Fruit fly (Drosophila melanogaster) whole organism, pupa: ENCODE data around the gene Jarid2.

ENCODE experiments used
- CG10348 ChIP-seq: fragments of 200-800 bp; sonication (Bioruptor generic); IDR thresholded peaks from 2 replicates; pipeline ENCODE4 v1.3.6; 2022; ENCODE audit warnings: missing biosample characterization, missing genetic modification characterization
- CG12605 ChIP-seq: fragments of 200-800 bp; sonication (Bioruptor generic); IDR thresholded peaks from 2 replicates; pipeline ENCODE4 v1.3.6; 2022; ENCODE audit warnings: missing biosample characterization, missing genetic modification characterization
- CG13204 ChIP-seq: fragments of 200-800 bp; sonication (Bioruptor generic); optimal IDR thresholded peaks from 2 replicates; lab custom pipeline; 2018; ENCODE audit warnings: missing biosample characterization, mild to moderate bottlenecking, missing genetic modification characterization, moderate library complexity
- CG14655 ChIP-seq: fragments of 200-800 bp; sonication (Bioruptor generic); optimal IDR thresholded peaks from 3 replicates; lab custom pipeline; 2017; ENCODE audit warnings: mild to moderate bottlenecking, missing biosample characterization, missing genetic modification reagents, missing genetic modification characterization
- CG15710 ChIP-seq: fragments of 200-800 bp; sonication (Bioruptor generic); optimal IDR thresholded peaks from 2 replicates; lab custom pipeline; 2018; ENCODE audit warnings: missing biosample characterization, mild to moderate bottlenecking, missing genetic modification characterization, moderate library complexity
- CG17806 ChIP-seq: fragments of 200-800 bp; sonication (Bioruptor generic); optimal IDR thresholded peaks from 2 replicates; lab custom pipeline; 2018; ENCODE audit warnings: missing biosample characterization, mild to moderate bottlenecking, missing genetic modification characterization, moderate library complexity
- CG32121 ChIP-seq: fragments of 200-800 bp; sonication (Bioruptor generic); IDR thresholded peaks from 2 replicates; pipeline ENCODE4 v1.3.6; 2022; ENCODE audit warnings: missing biosample characterization, missing genetic modification characterization
- CG34367 ChIP-seq: fragments of 200-800 bp; sonication (Bioruptor generic); optimal IDR thresholded peaks from 2 replicates; lab custom pipeline; 2018; ENCODE audit warnings: missing biosample characterization, mild to moderate bottlenecking, missing genetic modification characterization
- CG4496 ChIP-seq: fragments of 200-800 bp; sonication (Bioruptor generic); IDR thresholded peaks from 3 replicates; pipeline ENCODE4 v1.3.6; 2022; ENCODE audit warnings: missing biosample characterization, missing genetic modification characterization
- CG8159 ChIP-seq: fragments of 200-800 bp; sonication (Bioruptor generic); optimal IDR thresholded peaks from 3 replicates; lab custom pipeline; 2018; ENCODE audit warnings: missing biosample characterization, mild to moderate bottlenecking, missing genetic modification characterization, moderate library complexity
- CG8301 ChIP-seq: fragments of 200-800 bp; sonication (Bioruptor generic); optimal IDR thresholded peaks from 2 replicates; lab custom pipeline; 2018; ENCODE audit warnings: missing biosample characterization, mild to moderate bottlenecking, missing genetic modification characterization
- CG9948 ChIP-seq: fragments of 200-800 bp; sonication (Bioruptor generic); optimal IDR thresholded peaks from 2 replicates; lab custom pipeline; 2018; ENCODE audit warnings: missing biosample characterization, mild to moderate bottlenecking, missing genetic modification characterization, moderate library complexity
- D1 ChIP-seq: fragments of 200-800 bp; sonication (Bioruptor generic); optimal IDR thresholded peaks from 2 replicates; lab custom pipeline; 2018; ENCODE audit warnings: missing biosample characterization, mild to moderate bottlenecking, missing genetic modification characterization, moderate library complexity
- EcR ChIP-seq: fragments of 200-800 bp; sonication (Bioruptor generic); optimal IDR thresholded peaks from 3 replicates; lab custom pipeline; 2019; ENCODE audit warnings: missing biosample characterization, missing genetic modification characterization, mild to moderate bottlenecking, moderate library complexity, missing genetic modification reagents
- Ets98B ChIP-seq: fragments of 200-800 bp; sonication (Bioruptor generic); IDR thresholded peaks from 2 replicates; pipeline ENCODE4 v1.3.6; 2022; ENCODE audit warnings: missing biosample characterization, missing genetic modification characterization
- Pif1A ChIP-seq: fragments of 200-800 bp; sonication (Bioruptor generic); optimal IDR thresholded peaks from 3 replicates; lab custom pipeline; 2016; ENCODE audit warnings: missing biosample characterization, missing genetic modification characterization
- Pif1B ChIP-seq: fragments of 200-800 bp; sonication (Bioruptor generic); optimal IDR thresholded peaks from 3 replicates; lab custom pipeline; 2016; ENCODE audit warnings: missing biosample characterization, missing genetic modification characterization
- Snoo ChIP-seq: fragments of 200-800 bp; sonication (Bioruptor generic); optimal IDR thresholded peaks from 3 replicates; lab custom pipeline; 2017; ENCODE audit warnings: missing biosample characterization, mild to moderate bottlenecking, missing genetic modification characterization, inconsistent platforms
- fd96Ca ChIP-seq: fragments of 200-800 bp; sonication (Bioruptor generic); IDR thresholded peaks from 3 replicates; pipeline ENCODE4 v1.3.6; 2022; ENCODE audit warnings: missing biosample characterization, missing genetic modification characterization
- gl ChIP-seq: fragments of 200-800 bp; sonication (Bioruptor generic); optimal IDR thresholded peaks from 2 replicates; lab custom pipeline; 2018; ENCODE audit warnings: missing biosample characterization, mild to moderate bottlenecking, missing genetic modification characterization
- rn ChIP-seq: fragments of 200-800 bp; sonication (Bioruptor generic); IDR thresholded peaks from 2 replicates; pipeline ENCODE4 v1.3.6; 2022; ENCODE audit warnings: missing biosample characterization, missing genetic modification characterization

The Jarid2 gene

DNA sequence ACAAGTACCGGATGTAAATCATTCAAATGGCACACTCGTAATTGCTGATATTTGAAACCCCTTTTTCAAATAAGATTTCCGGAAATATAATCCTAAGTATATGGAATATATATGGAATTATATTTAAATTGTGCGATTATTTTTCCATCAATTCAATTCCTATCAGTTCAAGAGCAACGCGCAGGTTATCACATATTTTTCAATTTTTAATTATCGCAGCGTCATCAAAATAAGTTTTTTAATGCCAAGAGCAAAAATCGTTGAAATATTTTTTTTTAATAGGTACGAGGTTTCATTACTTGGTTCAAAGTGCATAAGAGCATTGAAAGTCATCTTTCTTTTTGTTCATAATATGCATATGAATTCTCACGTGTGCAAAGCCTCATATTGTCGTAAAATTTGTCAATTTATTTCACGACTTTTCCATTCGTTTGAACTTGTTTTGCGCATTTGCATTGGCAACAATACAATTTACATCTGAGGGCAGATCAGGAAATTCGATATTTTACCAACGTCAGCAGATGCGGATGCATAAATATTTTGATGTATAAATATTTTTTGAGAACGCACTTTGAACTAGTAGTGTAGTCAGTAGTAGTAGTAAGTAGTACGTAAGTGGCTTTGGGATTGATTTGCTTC is 21.3 kb downstream of the Jarid2 start:
- TF ChIP-seq CG13204: no peak
- no peak for TF ChIP-seq CG14655 (GFP tag; lab: Kevin White, UChicago)
- no peak for TF ChIP-seq fd96Ca (GFP tag; lab: Robert Waterston, UW)
- TF ChIP-seq EcR (GFP tag; lab: Kevin White, UChicago): no peak
- no peak for TF ChIP-seq rn (GFP tag; lab: Robert Waterston, UW)
- TF ChIP-seq gl (tag; lab: Kevin White, UChicago): no peak
- TF ChIP-seq Pif1B (GFP tag; lab: Kevin White, UChicago): no peak
- TF ChIP-seq Snoo (tag; lab: Kevin White, UChicago): no peak
- TF ChIP-seq CG32121 (GFP tag; lab: Robert Waterston, UW): no peak
- no peak for TF ChIP-seq CG8159 (tag; lab: Kevin White, UChicago)
- TF ChIP-seq CG8301 (tag; lab: Kevin White, UChicago): no peak

DNA sequence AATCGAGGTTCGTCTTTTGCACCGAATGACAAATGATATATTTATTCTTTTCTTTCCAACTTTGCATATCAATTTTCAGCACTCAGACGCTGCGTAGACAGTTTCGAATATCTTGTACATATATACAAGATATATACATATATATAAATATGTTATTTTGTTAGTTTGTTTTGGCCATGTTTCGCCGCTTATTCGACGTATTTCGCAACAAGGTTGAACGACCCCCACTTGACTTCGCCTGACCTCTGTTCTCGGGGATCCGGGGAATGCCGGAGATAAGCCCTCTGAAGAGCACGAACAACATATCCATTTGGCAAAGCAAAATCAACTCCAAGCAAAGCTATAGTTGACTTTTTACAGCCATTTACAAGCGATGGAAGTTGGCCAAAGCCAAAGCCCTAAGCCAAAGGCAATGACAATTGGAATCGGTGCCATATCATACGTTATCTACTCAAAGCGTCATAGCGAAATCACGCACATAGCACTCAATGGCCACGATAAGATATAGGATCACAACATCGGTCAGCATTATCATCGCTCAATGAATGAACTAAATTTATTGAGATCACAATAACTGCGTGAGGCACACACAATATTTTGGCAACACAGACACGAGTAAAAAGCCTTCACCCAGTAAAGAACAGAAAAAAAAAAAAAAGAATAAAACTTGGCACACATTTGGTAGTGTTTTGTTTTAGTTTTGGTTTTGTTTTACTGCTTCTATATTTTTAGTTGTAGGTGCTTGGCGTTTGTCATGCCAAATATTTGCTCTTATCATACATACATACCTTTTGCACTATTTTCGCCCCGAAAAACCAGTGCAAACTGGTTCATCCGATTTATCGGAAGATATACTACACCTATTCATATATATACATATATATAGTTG is 23.3 kb downstream of the Jarid2 start:
- TF ChIP-seq CG9948 (tag; lab: Kevin White, UChicago) (no peak), Ets98B (GFP tag; lab: Robert Waterston, UW) (no peak), EcR (GFP tag; lab: Kevin White, UChicago) (peak; percentile 74), Pif1A (no peak)

DNA sequence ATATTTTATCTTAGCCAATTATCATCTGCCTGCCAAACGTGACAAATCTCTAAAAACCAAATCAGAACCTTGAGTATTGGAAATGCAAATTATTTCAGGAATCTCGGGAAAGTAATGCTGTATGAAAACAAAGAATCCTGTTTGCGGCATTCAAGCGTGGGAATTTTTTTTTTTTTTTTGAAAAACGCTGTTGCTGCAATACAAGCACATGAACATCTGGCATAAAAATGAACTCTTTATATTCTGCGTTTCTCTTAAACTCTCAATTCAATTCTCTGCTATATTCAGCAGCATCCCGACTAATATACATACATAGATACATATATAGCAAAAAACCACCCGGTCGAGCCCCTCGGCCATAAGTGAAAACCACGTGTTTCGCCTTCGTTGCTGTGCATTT is 24.5 kb downstream of the Jarid2 start:
- no peak for TF ChIP-seq D1 (tag; lab: Kevin White, UChicago)
- no peak for TF ChIP-seq CG10348 (GFP tag; lab: Robert Waterston, UW)
- no peak for TF ChIP-seq Snoo (tag; lab: Kevin White, UChicago)
- no peak for TF ChIP-seq Pif1A
- TF ChIP-seq CG15710: no peak
- no peak for TF ChIP-seq CG9948 (tag; lab: Kevin White, UChicago)
- no peak for TF ChIP-seq CG8301 (tag; lab: Kevin White, UChicago)
- no peak for TF ChIP-seq gl (tag; lab: Kevin White, UChicago)
- no peak for TF ChIP-seq CG14655 (GFP tag; lab: Kevin White, UChicago)
- no peak for TF ChIP-seq CG32121 (GFP tag; lab: Robert Waterston, UW)
- TF ChIP-seq CG34367 (tag; lab: Kevin White, UChicago): no peak
- no peak for TF ChIP-seq Pif1B (GFP tag; lab: Kevin White, UChicago)
- TF ChIP-seq CG4496 (GFP tag; lab: Robert Waterston, UW): no peak
- TF ChIP-seq rn (GFP tag; lab: Robert Waterston, UW): no peak
- no peak for TF ChIP-seq CG13204
- no peak for TF ChIP-seq CG17806 (tag; lab: Kevin White, UChicago)

DNA sequence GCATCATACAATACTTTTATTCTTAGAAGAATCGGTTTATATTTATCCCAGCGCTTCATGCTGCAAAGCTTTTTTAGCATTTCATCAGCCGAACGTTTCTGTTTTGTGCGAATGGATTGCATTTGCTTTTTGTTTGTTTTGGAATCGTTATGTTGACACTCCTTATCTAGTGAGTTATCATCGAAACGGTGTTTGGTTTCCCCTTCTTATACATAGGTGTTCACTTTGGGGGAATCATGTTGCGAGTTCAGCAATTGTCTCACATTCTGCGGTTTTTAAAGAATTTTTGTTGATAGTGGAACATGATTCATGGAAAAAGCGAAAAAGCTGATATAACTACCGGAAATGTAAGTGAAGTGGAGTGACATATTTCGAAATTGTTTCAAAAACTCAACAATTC is 25.5 kb downstream of the Jarid2 start:
- TF ChIP-seq Pif1B (GFP tag; lab: Kevin White, UChicago) (no peak), CG32121 (GFP tag; lab: Robert Waterston, UW) (no peak), Ets98B (GFP tag; lab: Robert Waterston, UW) (no peak), CG8301 (tag; lab: Kevin White, UChicago) (no peak), rn (GFP tag; lab: Robert Waterston, UW) (no peak), CG13204 (no peak)

DNA sequence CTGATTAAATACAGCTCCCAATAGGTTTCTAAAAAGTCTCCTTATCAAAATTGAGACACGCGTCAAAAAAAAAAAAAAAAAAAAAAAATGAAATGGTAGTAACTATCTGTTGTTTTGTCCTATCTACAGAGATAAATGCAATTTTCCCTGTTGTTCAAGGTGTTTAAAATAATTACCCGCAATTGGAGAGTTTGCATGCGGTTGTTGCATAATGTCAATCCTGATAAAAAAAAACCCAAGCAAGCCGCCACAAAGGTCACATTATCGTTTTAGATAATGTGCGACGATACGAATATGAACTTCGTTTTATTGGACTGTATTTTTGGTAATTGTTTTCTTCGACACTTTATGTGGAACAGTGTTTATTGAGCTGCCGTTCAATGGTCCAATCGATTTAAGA is 26.0 kb downstream of the Jarid2 start:
- TF ChIP-seq D1 (tag; lab: Kevin White, UChicago) (no peak), CG17806 (tag; lab: Kevin White, UChicago) (no peak), Pif1A (no peak), CG13204 (no peak), CG32121 (GFP tag; lab: Robert Waterston, UW) (no peak), CG9948 (tag; lab: Kevin White, UChicago) (no peak), CG15710 (no peak), CG8159 (tag; lab: Kevin White, UChicago) (no peak), gl (tag; lab: Kevin White, UChicago) (no peak), Snoo (tag; lab: Kevin White, UChicago) (no peak), CG14655 (GFP tag; lab: Kevin White, UChicago) (no peak), fd96Ca (GFP tag; lab: Robert Waterston, UW) (no peak), rn (GFP tag; lab: Robert Waterston, UW) (no peak), CG34367 (tag; lab: Kevin White, UChicago) (no peak), CG12605 (GFP tag; lab: Robert Waterston, UW) (no peak), CG8301 (tag; lab: Kevin White, UChicago) (no peak), Pif1B (GFP tag; lab: Kevin White, UChicago) (no peak)
